Worm (Caenorhabditis elegans): Measurements from ENCODE around the gene srh-24.

DNA sequence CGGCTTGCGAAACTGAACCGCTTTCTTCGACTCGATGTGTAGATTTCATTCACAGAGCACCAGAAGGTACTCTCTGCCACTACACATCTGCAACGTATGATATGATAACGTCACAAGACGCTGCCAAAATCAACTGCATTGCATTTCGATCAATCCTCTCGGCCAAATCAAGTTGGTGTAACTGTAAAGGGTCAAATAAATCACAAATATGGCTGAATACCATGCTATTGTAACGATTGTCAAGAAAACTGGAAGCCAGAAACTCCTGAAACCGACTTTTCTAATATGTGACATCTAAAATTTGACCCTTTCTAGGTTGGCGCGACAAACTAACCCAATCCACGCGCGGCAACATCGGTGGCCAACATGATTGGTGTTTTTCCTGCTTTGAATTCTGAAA is 49.2 kb upstream of the srh-24 start:
- TF ChIP-seq him-1 (tag; optimal IDR thresholded peaks at IDR 0.05), result no peak
- TF ChIP-seq dao-5 (tag; optimal IDR thresholded peaks at IDR 0.05), result no peak
- no peak for TF ChIP-seq W03F9.2 (tag; optimal IDR thresholded peaks at IDR 0.05)

Measured in whole organism, L4/young adult.